Fruit fly (Drosophila melanogaster): Measurements from ENCODE around the gene CG2150.

CG2150 gene

dm6 chr3R:31723206-31723933 is 41.2 kb downstream of the CG2150 start:
- TF ChIP-seq CG2199 (GFP tag; IDR thresholded peaks at IDR 0.05) (no peak; the same call in 2 of the 3 replicates), slbo (GFP tag; IDR thresholded peaks at IDR 0.05) (0 out of 2 replicates have a peak, but pooled peaks have one; percentile 9), cg (GFP tag; optimal IDR thresholded peaks at IDR 0.05) (peak; percentile 89), CG5180 (GFP tag; optimal IDR thresholded peaks at IDR 0.05) (no peak), CG6689 (GFP tag; IDR thresholded peaks at IDR 0.05) (peak; percentile 51), CG12155 (GFP tag; optimal IDR thresholded peaks at IDR 0.05) (peak; percentile 17), Scr (GFP tag; IDR thresholded peaks at IDR 0.05; ENCODE audit: partially characterized antibody) (no peak), CG4820 (GFP tag; optimal IDR thresholded peaks at IDR 0.05) (peak; percentile 15), Camta (GFP tag; optimal IDR thresholded peaks at IDR 0.05) (peak; percentile 29), CG7372 (GFP tag; IDR thresholded peaks at IDR 0.05) (no peak), slou (GFP tag; optimal IDR thresholded peaks at IDR 0.05) (no peak), Gug (GFP tag; IDR thresholded peaks at IDR 0.05) (0 out of 4 replicates have a peak, but pooled peaks have one; percentile 4), zfh1 (GFP tag; IDR thresholded peaks at IDR 0.05) (no peak), kni (GFP tag; optimal IDR thresholded peaks at IDR 0.05) (peak; percentile 55), CG8388 (GFP tag; optimal IDR thresholded peaks at IDR 0.05) (peak; percentile 4), Xbp1 (GFP tag; optimal IDR thresholded peaks at IDR 0.05) (peak; percentile 7), CG4424 (GFP tag; optimal IDR thresholded peaks at IDR 0.05) (peak; percentile 8), Meics (GFP tag; optimal IDR thresholded peaks at IDR 0.05) (peak; percentile 37), Optix (GFP tag; IDR thresholded peaks at IDR 0.05) (no peak), CG11723 (GFP tag; optimal IDR thresholded peaks at IDR 0.05) (peak; percentile 26), CG12104 (GFP tag; optimal IDR thresholded peaks at IDR 0.05) (no peak), CG14050 (GFP tag; IDR thresholded peaks at IDR 0.05) (peak; percentile 26; the same call in 1 of the 3 replicates), Ssrp (tag; optimal IDR thresholded peaks at IDR 0.05) (peak; percentile 26), CG7786 (GFP tag; optimal IDR thresholded peaks at IDR 0.05) (peak; percentile 3), bsh (GFP tag; optimal IDR thresholded peaks at IDR 0.05) (peak; percentile 27 to 59), Six4 (GFP tag; optimal IDR thresholded peaks at IDR 0.05) (peak; percentile 11), CG7556 (GFP tag; optimal IDR thresholded peaks at IDR 0.05) (peak; percentile 38), CG17802 (tag; optimal IDR thresholded peaks at IDR 0.05) (no peak), org-1 (GFP tag; optimal IDR thresholded peaks at IDR 0.05) (peak; percentile 28), CG10274 (GFP tag; optimal IDR thresholded peaks at IDR 0.05) (no peak), abd-A (tag; optimal IDR thresholded peaks at IDR 0.05) (peak; percentile 20), sd (tag; optimal IDR thresholded peaks at IDR 0.05) (peak; percentile 78), CG11504 (tag; optimal IDR thresholded peaks at IDR 0.05) (peak; percentile 54), Sox102F (GFP tag; optimal IDR thresholded peaks at IDR 0.05) (peak; percentile 37), ftz-f1 (GFP tag; optimal IDR thresholded peaks at IDR 0.05) (no peak), D19A (tag; optimal IDR thresholded peaks at IDR 0.05) (peak; percentile 11), sqz (GFP tag; optimal IDR thresholded peaks at IDR 0.05) (peak; percentile 79), CG8924 (tag; optimal IDR thresholded peaks at IDR 0.05) (peak; percentile 35), Hmr (GFP tag; optimal IDR thresholded peaks at IDR 0.05) (peak; percentile 4), crol (GFP tag; IDR thresholded peaks at IDR 0.05) (peak; percentile 59; the same call in 1 of the 2 replicates), MESR4 (GFP tag; optimal IDR thresholded peaks at IDR 0.05) (no peak), Med (GFP tag) (peak; percentile 81), Aef1 (GFP tag; IDR thresholded peaks at IDR 0.05) (peak; percentile 39; the same call in 1 of the 3 replicates), CoRest (tag; optimal IDR thresholded peaks at IDR 0.05) (peak; percentile 11), z (GFP tag; IDR thresholded peaks at IDR 0.05) (0 out of 3 replicates have a peak, but pooled peaks have one; percentile 32), CG32767 (GFP tag; IDR thresholded peaks at IDR 0.05) (no peak), tap (tag; optimal IDR thresholded peaks at IDR 0.05) (peak; percentile 23), croc (GFP tag; conservative IDR thresholded peaks at IDR 0.05) (peak; percentile 13; the same call in 1 of the 3 replicates), CG30431 (GFP tag; optimal IDR thresholded peaks at IDR 0.05) (no peak)

Measured in whole organism, embryonic.